Worm (Caenorhabditis elegans) whole organism, L4 larva: ENCODE data around the gene R107.5.

Source experiments
- R02D3.7 ChIP-seq: fragments of 150-350 bp; sonication (generic microtip); optimal IDR thresholded peaks from 3 replicates; lab custom pipeline; 2014; ENCODE audit warnings: missing biosample characterization, missing genetic modification characterization
- T26A8.4 ChIP-seq: fragments of 200-800 bp; sonication (Bioruptor generic); IDR thresholded peaks from 2 replicates; pipeline ENCODE4 v1.3.6; 2022; ENCODE audit warnings: missing genetic modification characterization, missing compliant biosample characterization
- ZK546.5 ChIP-seq, 2 experiments: sonication (generic microtip); optimal IDR thresholded peaks; 2 replicates each; lab custom pipeline; 2017; ENCODE audit warnings: missing biosample characterization in 2 of 2, missing genetic modification characterization in 2 of 2
- dmd-9 ChIP-seq: fragments of 200-800 bp; sonication (Bioruptor generic); IDR thresholded peaks from 2 replicates; pipeline ENCODE4 v1.3.6; 2022; ENCODE audit warnings: missing genetic modification reagents, missing genetic modification characterization, missing compliant biosample characterization
- gei-8 ChIP-seq: fragments of 200-800 bp; sonication (Bioruptor generic); optimal IDR thresholded peaks from 2 replicates; lab custom pipeline; 2018; ENCODE audit warnings: mild to moderate bottlenecking, missing genetic modification characterization, missing compliant biosample characterization
- hlh-30 ChIP-seq: sonication (generic microtip); optimal IDR thresholded peaks from 2 replicates; lab custom pipeline; 2017; ENCODE audit warnings: antibody characterized with exemption, mild to moderate bottlenecking, missing genetic modification characterization, missing compliant biosample characterization; ENCODE audit not compliant: insufficient read depth
- lin-13 ChIP-seq: fragments of 150-350 bp; optimal IDR thresholded peaks from 2 replicates; lab custom pipeline; 2014; ENCODE audit warnings: missing biosample characterization, missing genetic modification reagents, missing genetic modification characterization
- mdl-1 ChIP-seq, 2 experiments: fragments of 150-350 bp in 1 of 2; sonication (generic microtip) in 1 of 2; optimal IDR thresholded peaks; 2 replicates each; lab custom pipeline; 2014 to 2017; ENCODE audit warnings: missing biosample characterization in 2 of 2, missing genetic modification characterization in 2 of 2
- nhr-11 ChIP-seq: fragments of 150-350 bp; optimal IDR thresholded peaks from 2 replicates; lab custom pipeline; 2014; ENCODE audit warnings: missing biosample characterization, missing genetic modification characterization
- saeg-2 ChIP-seq: fragments of 200-800 bp; sonication (Bioruptor generic); IDR thresholded peaks from 2 replicates; pipeline ENCODE4 v1.3.6; 2022; ENCODE audit warnings: missing genetic modification reagents, missing genetic modification characterization, missing compliant biosample characterization
- skn-1 ChIP-seq: fragments of 150-350 bp; optimal IDR thresholded peaks from 2 replicates; lab custom pipeline; 2014; ENCODE audit warnings: missing biosample characterization, missing genetic modification characterization
- zip-11 ChIP-seq: fragments of 200-800 bp; sonication (Bioruptor generic); IDR thresholded peaks from 2 replicates; pipeline ENCODE4 v1.3.6; 2022; ENCODE audit warnings: missing genetic modification characterization, missing compliant biosample characterization

ce11 chrIII:9101212-9101611 lies 47.6 kb upstream of the R107.5 start, which contains the start of gene ZK507.1:
- TF ChIP-seq zip-11 (GFP tag; lab: Robert Waterston, UW) (no peak), lin-13 (GFP tag; lab: Kevin White, UChicago) (no peak), T26A8.4 (no peak), R02D3.7 (no peak), gei-8 (GFP tag; lab: Kevin White, UChicago) (no peak), mdl-1 (tag; optimal IDR thresholded peaks at IDR 0.05; lab: Kevin White, UChicago) (no peak), nhr-11 (tag; lab: Kevin White, UChicago) (no peak), ZK546.5 (tag; optimal IDR thresholded peaks at IDR 0.05; lab: Kevin White, UChicago) (no peak), dmd-9 (GFP tag; lab: Robert Waterston, UW) (no peak), hlh-30 (no peak), saeg-2 (GFP tag; lab: Robert Waterston, UW) (no peak), skn-1 (no peak)
